Worm (Caenorhabditis elegans) whole organism, mixed stage, embryonic: Measurements from ENCODE around the gene srt-63.

Experiments used
- lin-32 ChIP-seq: fragments of 200-800 bp; sonication (Bioruptor generic); optimal IDR thresholded peaks from 2 replicates; lab custom pipeline; 2018; ENCODE audit warnings: mild to moderate bottlenecking, missing genetic modification characterization, missing compliant biosample characterization
- nhr-76 ChIP-seq: sonication (generic microtip); optimal IDR thresholded peaks from 2 replicates; lab custom pipeline; 2017; ENCODE audit warnings: missing biosample characterization, missing genetic modification characterization
- unc-62 ChIP-seq: fragments of 150-350 bp; optimal IDR thresholded peaks from 2 replicates; lab custom pipeline; 2014; ENCODE audit warnings: missing biosample characterization, missing genetic modification reagents, missing genetic modification characterization

- TF ChIP-seq nhr-76 (tag; lab: Kevin White, UChicago) (no peak), lin-32 (GFP tag; lab: Kevin White, UChicago) (no peak), unc-62 (no peak)
Observed at ce11 chrV:3284629-3285028, 28.7 kb upstream of the srt-63 start, which contains the start of gene F35F10.5.
